Worm (Caenorhabditis elegans) whole organism, midembryonic: ENCODE data around the gene fbxa-30.

ENCODE experiments used
- T22C8.4 ChIP-seq: fragments of 200-800 bp; sonication (Bioruptor generic); IDR thresholded peaks from 2 replicates; pipeline ENCODE4 v1.3.6; 2022; ENCODE audit warnings: missing genetic modification characterization, missing compliant biosample characterization
- cog-1 ChIP-seq: sonication (generic microtip); optimal IDR thresholded peaks from 2 replicates; lab custom pipeline; 2016; ENCODE audit warnings: missing genetic modification characterization, missing compliant biosample characterization
- flt-1 ChIP-seq: fragments of 200-800 bp; sonication (Bioruptor generic); IDR thresholded peaks from 2 replicates; pipeline ENCODE4 v1.3.6; 2022; ENCODE audit warnings: missing genetic modification characterization, missing compliant biosample characterization
- klf-2 ChIP-seq: fragments of 200-800 bp; sonication (Bioruptor generic); conservative IDR thresholded peaks from 2 replicates; pipeline ENCODE4 v1.3.6; 2022; ENCODE audit warnings: missing genetic modification reagents, missing genetic modification characterization, missing compliant biosample characterization
- med-1 ChIP-seq: sonication (generic microtip); optimal IDR thresholded peaks from 2 replicates; lab custom pipeline; 2017; ENCODE audit warnings: missing genetic modification characterization, mild to moderate bottlenecking, missing compliant biosample characterization, antibody characterized with exemption, missing genetic modification reagents; ENCODE audit not compliant: insufficient read depth
- ref-1 ChIP-seq: fragments of 200-800 bp; sonication (Bioruptor generic); conservative IDR thresholded peaks from 2 replicates; pipeline ENCODE4 v1.3.6; 2022; ENCODE audit warnings: missing genetic modification reagents, missing genetic modification characterization, missing compliant biosample characterization
- tab-1 ChIP-seq: fragments of 200-800 bp; sonication (Bioruptor generic); IDR thresholded peaks from 2 replicates; pipeline ENCODE4 v1.3.6; 2022; ENCODE audit warnings: missing genetic modification characterization, missing compliant biosample characterization
- ztf-23 ChIP-seq: fragments of 200-800 bp; sonication (Bioruptor generic); IDR thresholded peaks from 2 replicates; pipeline ENCODE4 v1.3.6; 2022; ENCODE audit warnings: missing genetic modification reagents, missing genetic modification characterization, missing compliant biosample characterization
- ztf-29 ChIP-seq: fragments of 200-800 bp; sonication (Bioruptor generic); IDR thresholded peaks from 2 replicates; pipeline ENCODE4 v1.3.6; 2022; ENCODE audit warnings: missing genetic modification reagents, missing genetic modification characterization, missing compliant biosample characterization

fbxa-30 gene

DNA sequence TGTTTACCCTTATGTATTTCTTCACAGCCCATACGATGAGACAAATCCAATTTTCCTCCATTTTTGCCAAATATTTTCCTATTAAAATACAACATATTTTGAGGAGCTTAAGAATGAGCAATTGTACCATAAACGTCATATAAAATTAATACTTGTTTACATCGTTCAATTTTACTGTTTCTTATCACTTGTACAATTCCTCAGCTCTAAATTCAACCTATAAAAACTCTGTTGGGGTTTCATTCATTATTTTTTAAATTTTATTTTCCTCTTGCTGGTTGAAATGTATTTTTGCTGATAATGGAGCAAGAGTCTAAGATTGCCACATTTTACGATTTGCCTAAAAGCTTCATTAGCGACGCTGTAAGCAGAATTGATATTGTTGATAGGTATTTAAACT is 28.0 kb upstream of the fbxa-30 start, which contains the start of gene fbxa-75:
Gene fbxa-75, plus strand, starts transcription at position 301 of the 400 bp plus-strand sequence.
- TF ChIP-seq ztf-29 (GFP tag; lab: Robert Waterston, UW): no peak
- no peak for TF ChIP-seq klf-2 (GFP tag; lab: Robert Waterston, UW)
- no peak for TF ChIP-seq cog-1 (tag; lab: Kevin White, UChicago)
- no peak for TF ChIP-seq tab-1
- no peak for TF ChIP-seq ref-1
- TF ChIP-seq flt-1 (GFP tag; lab: Robert Waterston, UW): no peak
- TF ChIP-seq ztf-23 (GFP tag; lab: Robert Waterston, UW): no peak
- TF ChIP-seq med-1 (GFP tag; lab: Kevin White, UChicago): no peak
- no peak for TF ChIP-seq T22C8.4

DNA sequence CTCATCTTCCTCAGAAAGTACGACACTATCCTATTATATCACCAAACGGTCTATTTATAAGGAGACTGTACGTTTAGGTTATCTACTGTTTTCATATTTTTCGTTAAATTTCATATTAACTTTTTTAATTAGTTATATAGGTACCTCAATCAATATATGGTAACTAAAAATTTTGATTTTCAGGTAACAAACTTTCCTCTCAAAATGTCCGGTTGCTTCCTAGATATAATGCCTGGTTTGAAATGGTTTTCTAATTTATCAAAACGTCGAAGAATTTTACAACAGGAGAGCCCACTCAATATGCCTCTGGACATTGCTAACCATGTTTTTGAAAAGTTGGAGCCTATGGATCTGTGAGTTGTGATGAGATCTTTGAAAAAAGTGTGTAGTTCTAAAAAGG is 22.2 kb upstream of the fbxa-30 start, which contains the start of gene fbxa-28:
Gene fbxa-28, plus strand, starts transcription at position 301 of the 400 bp plus-strand sequence.
- TF ChIP-seq ztf-23 (GFP tag; lab: Robert Waterston, UW) (no peak), flt-1 (GFP tag; lab: Robert Waterston, UW) (no peak), med-1 (GFP tag; lab: Kevin White, UChicago) (no peak), cog-1 (tag; lab: Kevin White, UChicago) (no peak), ref-1 (no peak), tab-1 (no peak), T22C8.4 (no peak), ztf-29 (GFP tag; lab: Robert Waterston, UW) (no peak), klf-2 (GFP tag; lab: Robert Waterston, UW) (no peak)

DNA sequence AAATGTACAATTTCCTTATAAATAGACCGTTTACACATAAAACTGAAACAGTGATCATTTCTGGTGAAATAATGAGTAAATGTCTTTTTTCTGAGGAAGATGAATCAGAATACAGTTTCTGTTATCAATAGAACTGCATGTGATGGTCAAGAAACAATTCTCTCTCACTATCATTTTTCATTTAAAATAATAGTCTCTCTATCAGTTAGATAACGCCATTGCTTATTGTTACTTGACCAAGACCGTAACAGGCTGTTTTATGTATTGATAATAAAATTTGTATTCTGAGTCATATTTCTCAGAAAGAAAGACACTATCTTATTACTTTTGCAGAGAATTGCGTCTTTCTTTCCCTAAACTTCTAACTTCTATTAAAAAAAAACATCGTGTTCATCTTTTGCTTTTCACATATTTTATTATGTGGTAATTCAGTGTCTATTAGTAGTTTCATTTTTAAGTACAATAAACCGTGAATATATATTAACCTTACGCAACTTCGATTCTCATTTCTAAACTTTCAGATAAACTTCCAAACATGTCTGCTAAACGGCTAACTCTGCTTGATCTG is 19.8 kb upstream of the fbxa-30 start, which contains the start of gene fbxa-35:
Gene fbxa-35, plus strand, starts transcription at position 518 of the 568 bp plus-strand sequence.
- TF ChIP-seq flt-1 (GFP tag; lab: Robert Waterston, UW) (no peak), klf-2 (GFP tag; lab: Robert Waterston, UW) (no peak), cog-1 (tag; lab: Kevin White, UChicago) (no peak), ztf-23 (GFP tag; lab: Robert Waterston, UW) (no peak), ztf-29 (GFP tag; lab: Robert Waterston, UW) (no peak), ref-1 (no peak), T22C8.4 (no peak), tab-1 (no peak), med-1 (GFP tag; lab: Kevin White, UChicago) (no peak)

- TF ChIP-seq med-1 (GFP tag; lab: Kevin White, UChicago) (no peak), ztf-23 (GFP tag; lab: Robert Waterston, UW) (no peak), tab-1 (no peak), flt-1 (GFP tag; lab: Robert Waterston, UW) (no peak), ref-1 (no peak), T22C8.4 (no peak), cog-1 (tag; lab: Kevin White, UChicago) (no peak), klf-2 (GFP tag; lab: Robert Waterston, UW) (no peak), ztf-29 (GFP tag; lab: Robert Waterston, UW) (no peak)
Measured at ce11 chrIII:1293135-1293534, 17.7 kb upstream of the fbxa-30 start, which contains the start of gene fbxa-36. Gene fbxa-36, minus strand, starts transcription at chrIII:1293235.

DNA sequence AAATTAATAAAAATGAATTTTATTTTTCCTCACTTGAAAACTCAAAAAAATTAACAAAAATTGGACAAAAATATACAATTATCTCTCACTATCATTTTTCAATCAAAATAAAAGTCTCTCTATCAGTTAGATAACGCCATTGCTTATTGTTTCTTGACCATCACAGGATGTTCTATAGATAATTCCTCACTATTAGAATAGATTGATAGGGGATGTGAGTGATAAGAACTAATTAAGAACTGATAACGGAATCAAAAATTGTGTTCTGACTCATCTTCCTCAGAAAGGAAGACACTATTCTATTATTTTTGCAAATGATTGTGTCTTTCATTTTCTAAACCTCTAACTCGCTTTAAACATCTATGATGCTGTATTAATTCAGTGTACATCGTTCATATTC is 13.7 kb upstream of the fbxa-30 start:
- TF ChIP-seq ref-1: no peak
- TF ChIP-seq cog-1 (tag; lab: Kevin White, UChicago): no peak
- TF ChIP-seq flt-1 (GFP tag; lab: Robert Waterston, UW): no peak
- no peak for TF ChIP-seq klf-2 (GFP tag; lab: Robert Waterston, UW)
- no peak for TF ChIP-seq med-1 (GFP tag; lab: Kevin White, UChicago)
- TF ChIP-seq ztf-23 (GFP tag; lab: Robert Waterston, UW): no peak
- no peak for TF ChIP-seq tab-1
- TF ChIP-seq ztf-29 (GFP tag; lab: Robert Waterston, UW): no peak
- no peak for TF ChIP-seq T22C8.4

ce11 chrIII:1288473-1289056 is 13.2 kb upstream of the fbxa-30 start, which contains the start of gene fbxa-50:
Gene fbxa-50, minus strand, starts transcription at chrIII:1288523.
- TF ChIP-seq ztf-23 (GFP tag; lab: Robert Waterston, UW) (no peak), T22C8.4 (no peak), med-1 (GFP tag; lab: Kevin White, UChicago) (no peak), klf-2 (GFP tag; lab: Robert Waterston, UW) (no peak), flt-1 (GFP tag; lab: Robert Waterston, UW) (no peak), tab-1 (no peak), ref-1 (no peak), cog-1 (tag; lab: Kevin White, UChicago) (no peak), ztf-29 (GFP tag; lab: Robert Waterston, UW) (no peak)

- TF ChIP-seq ref-1 (no peak), med-1 (GFP tag; lab: Kevin White, UChicago) (no peak), ztf-29 (GFP tag; lab: Robert Waterston, UW) (no peak), cog-1 (tag; lab: Kevin White, UChicago) (no peak), ztf-23 (GFP tag; lab: Robert Waterston, UW) (no peak), flt-1 (GFP tag; lab: Robert Waterston, UW) (no peak), T22C8.4 (no peak), klf-2 (GFP tag; lab: Robert Waterston, UW) (no peak), tab-1 (no peak)
Measured at ce11 chrIII:1284584-1285046, 9.2 kb upstream of the fbxa-30 start, which contains the start of gene fbxa-37. Gene fbxa-37, plus strand, starts transcription at chrIII:1284996.

- TF ChIP-seq ref-1 (no peak), ztf-23 (GFP tag; lab: Robert Waterston, UW) (no peak), med-1 (GFP tag; lab: Kevin White, UChicago) (no peak), T22C8.4 (no peak), cog-1 (tag; lab: Kevin White, UChicago) (no peak), klf-2 (GFP tag; lab: Robert Waterston, UW) (no peak)
Measured at ce11 chrIII:1279197-1279596, 3.8 kb upstream of the fbxa-30 start.
